Fruit fly (Drosophila melanogaster) whole organism, adult: ENCODE results near the gene CG13097.
A peak's percentile ranks its signal among the peaks of the same experiment; 100 is the strongest.

Experiments
- CG11617 ChIP-seq: fragments of 200-800 bp; sonication (Bioruptor generic); optimal IDR thresholded peaks from 2 replicates; lab custom pipeline; 2017; ENCODE audit warnings: mild to moderate bottlenecking, missing biosample characterization, missing genetic modification reagents, missing genetic modification characterization
- CG12768 ChIP-seq: fragments of 200-800 bp; sonication (Bioruptor generic); optimal IDR thresholded peaks from 2 replicates; lab custom pipeline; 2017; ENCODE audit warnings: missing biosample characterization, missing genetic modification characterization, mild to moderate bottlenecking, moderate library complexity, missing genetic modification reagents
- CG14711 ChIP-seq: fragments of 200-800 bp; sonication (Bioruptor generic); optimal IDR thresholded peaks from 2 replicates; lab custom pipeline; 2018; ENCODE audit warnings: missing biosample characterization, mild to moderate bottlenecking, missing genetic modification characterization, moderate library complexity
- CG1620 ChIP-seq: fragments of 200-800 bp; sonication (Bioruptor generic); optimal IDR thresholded peaks from 2 replicates; lab custom pipeline; 2016; ENCODE audit warnings: missing biosample characterization, missing genetic modification characterization
- CG33017 ChIP-seq: fragments of 200-800 bp; sonication (Bioruptor generic); optimal IDR thresholded peaks from 2 replicates; lab custom pipeline; 2018; ENCODE audit warnings: missing biosample characterization, mild to moderate bottlenecking, missing genetic modification characterization, moderate library complexity
- CG5204 ChIP-seq: fragments of 200-800 bp; sonication (Bioruptor generic); optimal IDR thresholded peaks from 2 replicates; lab custom pipeline; 2016; ENCODE audit warnings: missing biosample characterization, missing genetic modification characterization
- CG7045 ChIP-seq: fragments of 200-800 bp; sonication (Bioruptor generic); optimal IDR thresholded peaks from 2 replicates; lab custom pipeline; 2017; ENCODE audit warnings: missing biosample characterization, mild to moderate bottlenecking, missing genetic modification characterization
- CG7101 ChIP-seq: fragments of 200-800 bp; sonication (Bioruptor generic); optimal IDR thresholded peaks from 2 replicates; lab custom pipeline; 2018; ENCODE audit warnings: missing biosample characterization, mild to moderate bottlenecking, missing genetic modification characterization, moderate library complexity
- Clk ChIP-seq: fragments of 200-800 bp; sonication (Bioruptor generic); optimal IDR thresholded peaks from 2 replicates; lab custom pipeline; 2017; ENCODE audit warnings: missing biosample characterization, missing genetic modification characterization
- Crg-1 ChIP-seq: fragments of 200-800 bp; sonication (Bioruptor generic); optimal IDR thresholded peaks from 2 replicates; lab custom pipeline; 2016; ENCODE audit warnings: missing biosample characterization, missing genetic modification characterization
- Hr96 ChIP-seq: fragments of 200-800 bp; sonication (Bioruptor generic); optimal IDR thresholded peaks from 2 replicates; lab custom pipeline; 2016; ENCODE audit warnings: missing biosample characterization, missing genetic modification characterization
- Mnt ChIP-seq: fragments of 200-800 bp; sonication (Bioruptor generic); optimal IDR thresholded peaks from 2 replicates; lab custom pipeline; 2016; ENCODE audit warnings: missing biosample characterization, mild to moderate bottlenecking, missing genetic modification characterization
- bab1 ChIP-seq: fragments of 200-800 bp; sonication (Bioruptor generic); optimal IDR thresholded peaks from 3 replicates; lab custom pipeline; 2019; ENCODE audit warnings: missing biosample characterization, mild to moderate bottlenecking, missing genetic modification characterization, moderate library complexity
- cic ChIP-seq: fragments of 200-800 bp; sonication (Bioruptor generic); optimal IDR thresholded peaks from 2 replicates; lab custom pipeline; 2017; ENCODE audit warnings: missing biosample characterization, mild to moderate bottlenecking, missing genetic modification characterization, moderate library complexity
- cnc ChIP-seq, 2 experiments: fragments of >200 bp; optimal IDR thresholded peaks; 2 replicates each; lab custom pipeline; 2017
- kay ChIP-seq: fragments of 200-800 bp; sonication (Bioruptor generic); peaks from one replicate; lab custom pipeline; 2016; ENCODE audit warnings: missing biosample characterization, missing genetic modification characterization, borderline replicate concordance
- ovo ChIP-seq: fragments of 200-800 bp; sonication (Bioruptor generic); optimal IDR thresholded peaks from 2 replicates; lab custom pipeline; 2016; ENCODE audit warnings: missing biosample characterization, missing genetic modification characterization
- pad ChIP-seq: fragments of 200-800 bp; sonication (Bioruptor generic); optimal IDR thresholded peaks from 3 replicates; lab custom pipeline; 2017; ENCODE audit warnings: missing biosample characterization, missing genetic modification characterization, mild to moderate bottlenecking, moderate library complexity, missing genetic modification reagents
- tj ChIP-seq: fragments of 200-800 bp; sonication (Bioruptor generic); optimal IDR thresholded peaks from 3 replicates; lab custom pipeline; 2017; ENCODE audit warnings: missing biosample characterization, mild to moderate bottlenecking, missing genetic modification characterization, moderate library complexity
- toe ChIP-seq: fragments of 200-800 bp; sonication (Bioruptor generic); optimal IDR thresholded peaks from 2 replicates; lab custom pipeline; 2016; ENCODE audit warnings: missing biosample characterization, missing genetic modification characterization

CG13097 gene

dm6 chr2L:8514748-8515147, at the start of gene CG13097, which contains the start of gene PIG-U:
Gene CG13097, minus strand, starts transcription at chr2L:8514868.
Gene PIG-U, plus strand, starts transcription at chr2L:8515096.
- peak; percentile 88 for TF ChIP-seq Crg-1
- TF ChIP-seq toe (GFP tag; lab: Kevin White, UChicago), result peak; percentile 93
- peak; percentile 66 for TF ChIP-seq pad
- TF ChIP-seq CG12768, result peak; percentile 83
- TF ChIP-seq CG7101, result peak; percentile 85
- TF ChIP-seq CG11617 (GFP tag; lab: Kevin White, UChicago), result peak; percentile 79
- peak; percentile 81 for TF ChIP-seq CG14711 (tag; lab: Kevin White, UChicago)
- TF ChIP-seq ovo (GFP tag; lab: Kevin White, UChicago), result peak; percentile 74
- TF ChIP-seq CG7045, result peak; percentile 71
- TF ChIP-seq cic, result peak; percentile 46
- TF ChIP-seq kay (GFP tag; lab: Kevin White, UChicago), result no peak
- peak; percentile 91 for TF ChIP-seq CG1620 (GFP tag; lab: Kevin White, UChicago)
- peak; percentile 68 for TF ChIP-seq tj (GFP tag; lab: Kevin White, UChicago)
- TF ChIP-seq bab1, result peak; percentile 87
- TF ChIP-seq cnc (optimal IDR thresholded peaks at IDR 0.05; lab: Kevin White, UChicago), result no peak
- TF ChIP-seq Hr96 (GFP tag; lab: Kevin White, UChicago), result peak; percentile 87
- TF ChIP-seq CG33017 (tag; lab: Kevin White, UChicago), result peak; percentile 66
- TF ChIP-seq Mnt, result peak; percentile 95
- no peak for TF ChIP-seq CG5204
- peak; percentile 62 for TF ChIP-seq Clk (GFP tag; lab: Kevin White, UChicago)

- TF ChIP-seq Hr96 (GFP tag; lab: Kevin White, UChicago), result no peak
Measured at dm6 chr2L:8556207-8556606, 41.5 kb upstream of the CG13097 start.

dm6 chr2L:8553789-8554626, 39.3 kb upstream of the CG13097 start:
- no peak for TF ChIP-seq Crg-1
- TF ChIP-seq bab1, result no peak
- no peak for TF ChIP-seq CG5204
- no peak for TF ChIP-seq cic
- TF ChIP-seq CG7101, result no peak
- TF ChIP-seq ovo (GFP tag; lab: Kevin White, UChicago), result no peak
- no peak for TF ChIP-seq tj (GFP tag; lab: Kevin White, UChicago)
- TF ChIP-seq pad, result no peak
- TF ChIP-seq CG14711 (tag; lab: Kevin White, UChicago), result no peak
- TF ChIP-seq Clk (GFP tag; lab: Kevin White, UChicago), result no peak
- no peak for TF ChIP-seq CG11617 (GFP tag; lab: Kevin White, UChicago)
- TF ChIP-seq CG12768, result no peak
- no peak for TF ChIP-seq Hr96 (GFP tag; lab: Kevin White, UChicago)
- no peak for TF ChIP-seq CG33017 (tag; lab: Kevin White, UChicago)
- no peak for TF ChIP-seq CG7045
- TF ChIP-seq Mnt, result no peak
- TF ChIP-seq kay (GFP tag; lab: Kevin White, UChicago), result no peak
- no peak for TF ChIP-seq toe (GFP tag; lab: Kevin White, UChicago)
- TF ChIP-seq cnc (optimal IDR thresholded peaks at IDR 0.05; lab: Kevin White, UChicago), result no peak
- no peak for TF ChIP-seq CG1620 (GFP tag; lab: Kevin White, UChicago)

dm6 chr2L:8552472-8552871, 37.8 kb upstream of the CG13097 start:
- TF ChIP-seq CG33017 (tag; lab: Kevin White, UChicago) (no peak), CG14711 (tag; lab: Kevin White, UChicago) (no peak), CG1620 (GFP tag; lab: Kevin White, UChicago) (no peak), bab1 (no peak), Mnt (no peak), CG7101 (no peak), cnc (optimal IDR thresholded peaks at IDR 0.05; lab: Kevin White, UChicago) (no peak), tj (GFP tag; lab: Kevin White, UChicago) (no peak), pad (no peak), CG7045 (no peak), CG5204 (no peak)

- TF ChIP-seq CG12768 (no peak), CG7101 (no peak), cic (no peak), Mnt (no peak), CG5204 (no peak), Crg-1 (no peak), pad (no peak), CG14711 (tag; lab: Kevin White, UChicago) (no peak), bab1 (no peak), CG11617 (GFP tag; lab: Kevin White, UChicago) (no peak), tj (GFP tag; lab: Kevin White, UChicago) (no peak), CG7045 (no peak), Clk (GFP tag; lab: Kevin White, UChicago) (no peak), CG1620 (GFP tag; lab: Kevin White, UChicago) (no peak), kay (GFP tag; lab: Kevin White, UChicago) (no peak), cnc (optimal IDR thresholded peaks at IDR 0.05; lab: Kevin White, UChicago) (no peak), ovo (GFP tag; lab: Kevin White, UChicago) (no peak), Hr96 (GFP tag; lab: Kevin White, UChicago) (no peak), CG33017 (tag; lab: Kevin White, UChicago) (no peak)
Measured at dm6 chr2L:8548118-8548517, 33.5 kb upstream of the CG13097 start.

dm6 chr2L:8545393-8546100, 30.9 kb upstream of the CG13097 start:
- TF ChIP-seq Mnt (no peak), CG11617 (GFP tag; lab: Kevin White, UChicago) (no peak), CG7045 (no peak), cic (no peak), kay (GFP tag; lab: Kevin White, UChicago) (no peak), toe (GFP tag; lab: Kevin White, UChicago) (no peak), Hr96 (GFP tag; lab: Kevin White, UChicago) (no peak), CG33017 (tag; lab: Kevin White, UChicago) (no peak), CG1620 (GFP tag; lab: Kevin White, UChicago) (no peak), cnc (optimal IDR thresholded peaks at IDR 0.05; lab: Kevin White, UChicago) (no peak), ovo (GFP tag; lab: Kevin White, UChicago) (no peak), pad (no peak), Clk (GFP tag; lab: Kevin White, UChicago) (no peak), CG7101 (no peak), CG14711 (tag; lab: Kevin White, UChicago) (no peak), bab1 (no peak), tj (GFP tag; lab: Kevin White, UChicago) (no peak)
